Fruit fly (Drosophila melanogaster) whole organism, pupa: ENCODE data around the gene Rel.

Experiments used
- CG10348 ChIP-seq: fragments of 200-800 bp; sonication (Bioruptor generic); IDR thresholded peaks from 2 replicates; pipeline ENCODE4 v1.3.6; 2022; ENCODE audit warnings: missing biosample characterization, missing genetic modification characterization
- CG12605 ChIP-seq: fragments of 200-800 bp; sonication (Bioruptor generic); IDR thresholded peaks from 2 replicates; pipeline ENCODE4 v1.3.6; 2022; ENCODE audit warnings: missing biosample characterization, missing genetic modification characterization
- CG14655 ChIP-seq: fragments of 200-800 bp; sonication (Bioruptor generic); optimal IDR thresholded peaks from 3 replicates; lab custom pipeline; 2017; ENCODE audit warnings: mild to moderate bottlenecking, missing biosample characterization, missing genetic modification reagents, missing genetic modification characterization
- CG15710 ChIP-seq: fragments of 200-800 bp; sonication (Bioruptor generic); optimal IDR thresholded peaks from 2 replicates; lab custom pipeline; 2018; ENCODE audit warnings: missing biosample characterization, mild to moderate bottlenecking, missing genetic modification characterization, moderate library complexity
- CG34367 ChIP-seq: fragments of 200-800 bp; sonication (Bioruptor generic); optimal IDR thresholded peaks from 2 replicates; lab custom pipeline; 2018; ENCODE audit warnings: missing biosample characterization, mild to moderate bottlenecking, missing genetic modification characterization
- CG4496 ChIP-seq: fragments of 200-800 bp; sonication (Bioruptor generic); IDR thresholded peaks from 3 replicates; pipeline ENCODE4 v1.3.6; 2022; ENCODE audit warnings: missing biosample characterization, missing genetic modification characterization
- D1 ChIP-seq: fragments of 200-800 bp; sonication (Bioruptor generic); optimal IDR thresholded peaks from 2 replicates; lab custom pipeline; 2018; ENCODE audit warnings: missing biosample characterization, mild to moderate bottlenecking, missing genetic modification characterization, moderate library complexity
- Pif1B ChIP-seq: fragments of 200-800 bp; sonication (Bioruptor generic); optimal IDR thresholded peaks from 3 replicates; lab custom pipeline; 2016; ENCODE audit warnings: missing biosample characterization, missing genetic modification characterization
- Snoo ChIP-seq: fragments of 200-800 bp; sonication (Bioruptor generic); optimal IDR thresholded peaks from 3 replicates; lab custom pipeline; 2017; ENCODE audit warnings: missing biosample characterization, mild to moderate bottlenecking, missing genetic modification characterization, inconsistent platforms
- fd96Ca ChIP-seq: fragments of 200-800 bp; sonication (Bioruptor generic); IDR thresholded peaks from 3 replicates; pipeline ENCODE4 v1.3.6; 2022; ENCODE audit warnings: missing biosample characterization, missing genetic modification characterization
- gl ChIP-seq: fragments of 200-800 bp; sonication (Bioruptor generic); optimal IDR thresholded peaks from 2 replicates; lab custom pipeline; 2018; ENCODE audit warnings: missing biosample characterization, mild to moderate bottlenecking, missing genetic modification characterization
- rn ChIP-seq: fragments of 200-800 bp; sonication (Bioruptor generic); IDR thresholded peaks from 2 replicates; pipeline ENCODE4 v1.3.6; 2022; ENCODE audit warnings: missing biosample characterization, missing genetic modification characterization

DNA sequence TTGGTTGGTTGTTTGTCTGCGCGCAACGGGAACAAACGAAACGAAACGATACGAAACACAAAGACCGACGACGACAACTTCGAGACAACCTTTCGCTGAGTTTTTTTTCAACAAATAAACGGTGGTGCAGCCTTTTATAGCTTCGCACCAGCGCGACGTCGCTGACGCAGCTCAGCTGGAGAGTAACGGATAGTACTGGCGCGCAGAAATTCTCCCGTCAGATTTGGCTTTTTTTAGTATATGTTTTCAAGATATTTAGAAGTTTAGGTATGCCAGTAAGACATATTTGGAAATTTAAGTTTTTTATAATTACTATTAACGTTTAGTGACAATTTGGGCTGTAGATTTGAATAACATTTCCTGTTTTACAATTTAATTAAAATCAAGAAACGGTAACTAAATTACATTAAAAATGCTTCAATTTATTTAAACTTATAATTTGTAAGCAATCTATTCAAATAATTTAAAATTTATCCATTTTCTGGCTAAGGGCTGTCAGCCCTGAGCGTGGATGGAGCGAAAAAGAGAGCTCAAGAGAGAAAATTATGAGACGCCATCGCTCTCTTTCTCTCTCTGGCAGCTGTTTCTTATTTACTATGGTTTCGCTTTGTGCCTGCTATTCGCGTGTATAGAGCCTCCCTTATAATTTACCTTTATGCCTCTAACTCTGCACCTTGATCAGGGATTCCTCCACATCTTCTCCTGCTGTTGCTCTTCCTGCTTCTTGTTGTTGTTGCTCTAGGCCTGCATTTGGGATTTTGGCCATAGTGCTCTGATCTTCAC, 14.0 kb downstream of the Rel start:
- TF ChIP-seq Snoo (peak; percentile 84), CG34367 (peak; percentile 81), Pif1B (GFP tag; lab: Kevin White, UChicago) (peak; percentile 79), CG14655 (peak; percentile 91), D1 (peak; percentile 88), rn (GFP tag; lab: Robert Waterston, UW) (no peak), CG4496 (GFP tag; lab: Robert Waterston, UW) (peak; percentile 67; the same call in 1 of the 3 replicates), CG12605 (GFP tag; lab: Robert Waterston, UW) (0 out of 2 replicates have a peak, but pooled peaks have one; percentile 18), CG10348 (GFP tag; lab: Robert Waterston, UW) (0 out of 2 replicates have a peak, but pooled peaks have one; percentile 16), fd96Ca (peak; percentile 44; the same call in 1 of the 3 replicates), CG15710 (tag; lab: Kevin White, UChicago) (peak; percentile 90), gl (peak; percentile 59)
